Fruit fly (Drosophila melanogaster) whole organism, embryonic: ENCODE data around the gene Pgant8.

Source experiments
- Adf1 ChIP-seq: fragments of 200-800 bp; sonication (Bioruptor generic); IDR thresholded peaks from 2 replicates; pipeline ENCODE4 v1.3.6; 2022; ENCODE audit warnings: missing biosample characterization, missing genetic modification characterization
- CG10321 ChIP-seq: fragments of 200-800 bp; sonication (Bioruptor generic); IDR thresholded peaks from 2 replicates; pipeline ENCODE4 v1.3.6; 2022; ENCODE audit warnings: missing biosample characterization, missing genetic modification characterization
- CG10565 ChIP-seq: fragments of 200-800 bp; sonication (Bioruptor generic); optimal IDR thresholded peaks from 3 replicates; lab custom pipeline; 2016; ENCODE audit warnings: missing biosample characterization, mild to moderate bottlenecking, missing genetic modification characterization
- CG12219 ChIP-seq: fragments of 200-800 bp; sonication (Bioruptor generic); optimal IDR thresholded peaks from 3 replicates; lab custom pipeline; 2018; ENCODE audit warnings: missing biosample characterization, mild to moderate bottlenecking, missing genetic modification characterization
- CG12769 ChIP-seq: fragments of 200-800 bp; sonication (Bioruptor generic); optimal IDR thresholded peaks from 2 replicates; lab custom pipeline; 2019; ENCODE audit warnings: missing biosample characterization, mild to moderate bottlenecking, missing genetic modification characterization, moderate library complexity
- CG13424 ChIP-seq: fragments of 200-800 bp; sonication (Bioruptor generic); optimal IDR thresholded peaks from 2 replicates; lab custom pipeline; 2019; ENCODE audit warnings: missing biosample characterization, mild to moderate bottlenecking, missing genetic modification characterization, moderate library complexity
- CG13894 ChIP-seq: fragments of 200-800 bp; sonication (Bioruptor generic); optimal IDR thresholded peaks from 3 replicates; lab custom pipeline; 2018; ENCODE audit warnings: missing biosample characterization, mild to moderate bottlenecking, missing genetic modification characterization, moderate library complexity
- CG14050 ChIP-seq: fragments of 200-800 bp; sonication (Bioruptor generic); IDR thresholded peaks from 3 replicates; pipeline ENCODE4 v1.3.6; 2022; ENCODE audit warnings: missing biosample characterization, missing genetic modification characterization
- CG15269 ChIP-seq: fragments of 200-800 bp; sonication (Bioruptor generic); optimal IDR thresholded peaks from 2 replicates; lab custom pipeline; 2018; ENCODE audit warnings: missing biosample characterization, mild to moderate bottlenecking, missing genetic modification characterization, moderate library complexity
- CG1529 ChIP-seq: fragments of 200-800 bp; sonication (Bioruptor generic); optimal IDR thresholded peaks from 3 replicates; lab custom pipeline; 2018; ENCODE audit warnings: missing biosample characterization, missing genetic modification characterization
- CG15479 ChIP-seq: fragments of 200-800 bp; sonication (Bioruptor generic); optimal IDR thresholded peaks from 3 replicates; lab custom pipeline; 2019; ENCODE audit warnings: missing biosample characterization, mild to moderate bottlenecking, missing genetic modification characterization, moderate library complexity
- CG17361 ChIP-seq: fragments of 200-800 bp; sonication (Bioruptor generic); IDR thresholded peaks from 3 replicates; pipeline ENCODE4 v1.3.6; 2022; ENCODE audit warnings: missing biosample characterization, missing genetic modification characterization
- CG17829 ChIP-seq: fragments of 200-800 bp; optimal IDR thresholded peaks from 2 replicates; lab custom pipeline; 2019; ENCODE audit warnings: missing biosample characterization, mild to moderate bottlenecking, missing genetic modification characterization, moderate library complexity
- CG18262 ChIP-seq: fragments of 200-800 bp; optimal IDR thresholded peaks from 3 replicates; lab custom pipeline; 2019; ENCODE audit warnings: missing biosample characterization, mild to moderate bottlenecking, missing genetic modification characterization, moderate library complexity
- CG2678 ChIP-seq: fragments of 200-800 bp; sonication (Bioruptor generic); optimal IDR thresholded peaks from 3 replicates; lab custom pipeline; 2019; ENCODE audit warnings: missing biosample characterization, mild to moderate bottlenecking, missing genetic modification characterization, moderate library complexity
- CG31224 ChIP-seq: fragments of 200-800 bp; sonication (Bioruptor generic); IDR thresholded peaks from 2 replicates; pipeline ENCODE4 v1.3.6; 2022; ENCODE audit warnings: missing biosample characterization, missing genetic modification characterization
- CG34376 ChIP-seq: fragments of 200-800 bp; sonication (Bioruptor generic); optimal IDR thresholded peaks from 2 replicates; lab custom pipeline; 2018; ENCODE audit warnings: missing biosample characterization, mild to moderate bottlenecking, missing genetic modification characterization
- CG7271 ChIP-seq: fragments of 200-800 bp; sonication (Bioruptor generic); optimal IDR thresholded peaks from 2 replicates; lab custom pipeline; 2018; ENCODE audit warnings: missing biosample characterization, mild to moderate bottlenecking, missing genetic modification characterization, moderate library complexity
- CG7556 ChIP-seq: fragments of 200-800 bp; sonication (Bioruptor generic); optimal IDR thresholded peaks from 2 replicates; lab custom pipeline; 2017; ENCODE audit warnings: missing biosample characterization, mild to moderate bottlenecking, missing genetic modification characterization
- CG7839 ChIP-seq: fragments of 200-800 bp; sonication (Bioruptor generic); optimal IDR thresholded peaks from 3 replicates; lab custom pipeline; 2018; ENCODE audit warnings: missing biosample characterization, mild to moderate bottlenecking, missing genetic modification characterization, moderate library complexity
- CG7963 ChIP-seq: fragments of 200-800 bp; sonication (Bioruptor generic); IDR thresholded peaks from 3 replicates; pipeline ENCODE4 v1.3.6; 2022; ENCODE audit warnings: missing biosample characterization, missing genetic modification characterization; ENCODE audit not compliant: partially characterized antibody
- CG8281 ChIP-seq: fragments of 200-800 bp; sonication (Bioruptor generic); optimal IDR thresholded peaks from 2 replicates; lab custom pipeline; 2018; ENCODE audit warnings: missing biosample characterization, mild to moderate bottlenecking, missing genetic modification characterization, moderate library complexity
- CG8924 ChIP-seq: fragments of 200-800 bp; optimal IDR thresholded peaks from 3 replicates; lab custom pipeline; 2019; ENCODE audit warnings: missing biosample characterization, mild to moderate bottlenecking, missing genetic modification characterization, moderate library complexity
- CoRest ChIP-seq: fragments of 200-800 bp; sonication (Bioruptor generic); optimal IDR thresholded peaks from 3 replicates; lab custom pipeline; 2018; ENCODE audit warnings: missing biosample characterization, mild to moderate bottlenecking, missing genetic modification characterization, moderate library complexity
- E2f1 ChIP-seq: fragments of 200-800 bp; sonication (Bioruptor generic); IDR thresholded peaks from 2 replicates; pipeline ENCODE4 v1.3.6; 2022; ENCODE audit warnings: missing biosample characterization, missing genetic modification characterization
- H15 ChIP-seq: fragments of 200-800 bp; sonication (Bioruptor generic); IDR thresholded peaks from 3 replicates; pipeline ENCODE4 v1.3.6; 2022; ENCODE audit warnings: missing biosample characterization, missing genetic modification characterization
- H2.0 ChIP-seq: fragments of 200-800 bp; sonication (Bioruptor generic); IDR thresholded peaks from 2 replicates; pipeline ENCODE4 v1.3.6; 2022; ENCODE audit warnings: missing biosample characterization, missing genetic modification characterization
- Hey ChIP-seq: fragments of 200-800 bp; sonication (Bioruptor generic); optimal IDR thresholded peaks from 3 replicates; lab custom pipeline; 2018; ENCODE audit warnings: missing biosample characterization, mild to moderate bottlenecking, missing genetic modification characterization
- Hmx ChIP-seq: fragments of 200-800 bp; sonication (Bioruptor generic); optimal IDR thresholded peaks from 2 replicates; lab custom pipeline; 2016; ENCODE audit warnings: missing biosample characterization, missing genetic modification characterization
- Hr51 ChIP-seq, 2 experiments: fragments of 200-800 bp; sonication (Bioruptor generic); optimal IDR thresholded peaks; 2 replicates in 1 of 2; 3 replicates in 1 of 2; lab custom pipeline; 2016 to 2018; ENCODE audit warnings: missing biosample characterization in 2 of 2, missing genetic modification characterization in 2 of 2, mild to moderate bottlenecking in 1 of 2, moderate library complexity in 1 of 2
- Lpt ChIP-seq: fragments of >200 bp; optimal IDR thresholded peaks from 2 replicates; lab custom pipeline; 2018; ENCODE audit warnings: missing biosample characterization, missing genetic modification characterization
- Med ChIP-seq: fragments of 200-800 bp; sonication (Bioruptor generic); peaks from one replicate; lab custom pipeline; 2016; ENCODE audit warnings: missing biosample characterization, missing genetic modification characterization, mild to moderate bottlenecking, inconsistent platforms, moderate library complexity
- Sry-β ChIP-seq: fragments of 200-800 bp; sonication (Bioruptor generic); optimal IDR thresholded peaks from 2 replicates; lab custom pipeline; 2018; ENCODE audit warnings: missing biosample characterization, mild to moderate bottlenecking, missing genetic modification characterization, moderate library complexity
- Taf1 ChIP-seq: fragments of 200-800 bp; sonication (Bioruptor generic); IDR thresholded peaks from 2 replicates; pipeline ENCODE4 v1.3.6; 2022; ENCODE audit warnings: missing biosample characterization, missing genetic modification characterization
- aop ChIP-seq: fragments of 200-800 bp; sonication (Bioruptor generic); IDR thresholded peaks from 2 replicates; pipeline ENCODE4 v1.3.6; 2022; ENCODE audit warnings: missing biosample characterization, missing genetic modification characterization
- ash1 ChIP-seq: fragments of 200-800 bp; sonication (Bioruptor generic); optimal IDR thresholded peaks from 2 replicates; lab custom pipeline; 2018; ENCODE audit warnings: missing biosample characterization, mild to moderate bottlenecking, missing genetic modification characterization
- chinmo ChIP-seq: fragments of 200-800 bp; sonication (Bioruptor generic); IDR thresholded peaks from 4 replicates; pipeline ENCODE4 v1.3.6; 2022; ENCODE audit warnings: missing biosample characterization, missing genetic modification characterization; ENCODE audit not compliant: partially characterized antibody
- croc ChIP-seq: fragments of 200-800 bp; sonication (Bioruptor generic); conservative IDR thresholded peaks from 3 replicates; pipeline ENCODE4 v1.3.6; 2022; ENCODE audit warnings: missing biosample characterization, missing genetic modification characterization
- cwo ChIP-seq: fragments of 200-800 bp; sonication (Bioruptor generic); optimal IDR thresholded peaks from 3 replicates; lab custom pipeline; 2017; ENCODE audit warnings: missing biosample characterization, missing genetic modification characterization, mild to moderate bottlenecking, moderate library complexity, missing genetic modification reagents
- eyg ChIP-seq: fragments of 200-800 bp; sonication (Bioruptor generic); optimal IDR thresholded peaks from 3 replicates; lab custom pipeline; 2016; ENCODE audit warnings: missing biosample characterization, missing genetic modification characterization
- gem ChIP-seq: fragments of 200-800 bp; sonication (Bioruptor generic); optimal IDR thresholded peaks from 2 replicates; lab custom pipeline; 2019; ENCODE audit warnings: missing biosample characterization, mild to moderate bottlenecking, missing genetic modification characterization, moderate library complexity
- grau ChIP-seq: fragments of 200-800 bp; optimal IDR thresholded peaks from 3 replicates; lab custom pipeline; 2019; ENCODE audit warnings: missing biosample characterization, mild to moderate bottlenecking, missing genetic modification characterization, moderate library complexity
- oc ChIP-seq: fragments of 200-800 bp; sonication (Bioruptor generic); optimal IDR thresholded peaks from 2 replicates; lab custom pipeline; 2018; ENCODE audit warnings: missing biosample characterization, mild to moderate bottlenecking, missing genetic modification characterization, moderate library complexity
- phol ChIP-seq: fragments of 200-800 bp; sonication (Bioruptor generic); optimal IDR thresholded peaks from 3 replicates; lab custom pipeline; 2018; ENCODE audit warnings: missing biosample characterization, mild to moderate bottlenecking, missing genetic modification characterization, moderate library complexity
- schlank ChIP-seq: fragments of 200-800 bp; sonication (Bioruptor generic); optimal IDR thresholded peaks from 2 replicates; lab custom pipeline; 2018; ENCODE audit warnings: missing biosample characterization, mild to moderate bottlenecking, missing genetic modification characterization
- sens-2 ChIP-seq: fragments of 200-800 bp; sonication (Bioruptor generic); IDR thresholded peaks from 2 replicates; pipeline ENCODE4 v1.3.6; 2022; ENCODE audit warnings: missing biosample characterization, missing genetic modification characterization

Pgant8 gene

dm6 chr3L:15683345-15683922, at the start of gene Pgant8, which contains the start of gene CG7579:
Gene Pgant8, plus strand, starts transcription at chr3L:15683872.
Gene CG7579, minus strand, starts transcription at chr3L:15683445.
- TF ChIP-seq oc (peak; percentile 67), schlank (tag; lab: Kevin White, UChicago) (no peak)

- TF ChIP-seq sens-2 (0 out of 2 replicates have a peak, but pooled peaks have one; percentile 21), CG31224 (GFP tag; lab: Robert Waterston, UW) (no peak), CoRest (peak; percentile 2), chinmo (GFP tag; lab: Robert Waterston, UW) (0 out of 4 replicates have a peak, but pooled peaks have one; percentile 26), croc (GFP tag; lab: Robert Waterston, UW) (no peak), CG17829 (tag; lab: Kevin White, UChicago) (no peak), CG2678 (tag; lab: Kevin White, UChicago) (peak; percentile 57), Hr51 (GFP tag; optimal IDR thresholded peaks at IDR 0.05; lab: Kevin White, UChicago) (peak in 1 of 2 experiments; percentile 29), CG7963 (GFP tag; lab: Robert Waterston, UW) (no peak), CG12769 (tag; lab: Kevin White, UChicago) (no peak), Hey (no peak), cwo (GFP tag; lab: Kevin White, UChicago) (peak; percentile 31), CG10565 (no peak), CG8924 (tag; lab: Kevin White, UChicago) (peak; percentile 11), CG15479 (GFP tag; lab: Kevin White, UChicago) (no peak), gem (peak; percentile 50), ash1 (GFP tag; lab: Kevin White, UChicago) (no peak), CG10321 (GFP tag; lab: Robert Waterston, UW) (no peak), CG13894 (tag; lab: Kevin White, UChicago) (peak; percentile 32), E2f1 (GFP tag; lab: Robert Waterston, UW) (no peak), CG7839 (tag; lab: Kevin White, UChicago) (peak; percentile 15), CG15269 (tag; lab: Kevin White, UChicago) (peak; percentile 13), Adf1 (peak; percentile 21; the same call in 1 of the 2 replicates), CG7556 (GFP tag; lab: Kevin White, UChicago) (peak; percentile 21), CG12219 (GFP tag; lab: Kevin White, UChicago) (no peak), H15 (GFP tag; lab: Robert Waterston, UW) (no peak), CG1529 (GFP tag; lab: Kevin White, UChicago) (no peak), Taf1 (GFP tag; lab: Robert Waterston, UW) (no peak), Sry-β (GFP tag; lab: Kevin White, UChicago) (no peak), CG17361 (GFP tag; lab: Robert Waterston, UW) (0 out of 3 replicates have a peak, but pooled peaks have one; percentile 40), CG14050 (GFP tag; lab: Robert Waterston, UW) (no peak), CG7271 (tag; lab: Kevin White, UChicago) (no peak), CG13424 (peak; percentile 1), eyg (GFP tag; lab: Kevin White, UChicago) (no peak), H2.0 (GFP tag; lab: Robert Waterston, UW) (no peak), Hmx (GFP tag; lab: Kevin White, UChicago) (no peak), CG18262 (tag; lab: Kevin White, UChicago) (no peak), CG8281 (tag; lab: Kevin White, UChicago) (peak; percentile 99), aop (GFP tag; lab: Robert Waterston, UW) (no peak), phol (tag; lab: Kevin White, UChicago) (no peak), grau (tag; lab: Kevin White, UChicago) (peak; percentile 34), Med (GFP tag; lab: Kevin White, UChicago) (peak; percentile 17), CG34376 (GFP tag; lab: Kevin White, UChicago) (peak; percentile 31), Lpt (GFP tag; lab: Kevin White, UChicago) (no peak)
These were observed 49.1 kb upstream of the Pgant8 start for dm6 chr3L:15634368-15635075.
